Comparison of ENCODE assay signal across 3 fruit fly cellular contexts in genomic region chr3R:14474073-14474722, dm6.
TF ChIP-seq lines count a peak whose summit lies in the region.

No protein-coding gene starts in this region.

- TF ChIP-seq CTCF in whole organism, embryonic (GFP tag; optimal IDR thresholded peaks at IDR 0.05; lab: Kevin White, UChicago): no peak

TF ChIP-seq in whole organism, embryonic, 481 proteins besides CTCF, POLR2A, EP300 and RAD21:
- TF ChIP-seq CG15479 (GFP tag; optimal IDR thresholded peaks at IDR 0.05; lab: Kevin White, UChicago): peak; percentile 74
- TF ChIP-seq dimm (GFP tag; IDR thresholded peaks at IDR 0.05; lab: Robert Waterston, UW): no peak
- TF ChIP-seq Med (GFP tag; lab: Kevin White, UChicago): peak; percentile 75

TF ChIP-seq in whole organism, prepupa, 60 proteins besides CTCF, POLR2A, EP300 and RAD21:
- TF ChIP-seq CG1621 (tag; optimal IDR thresholded peaks at IDR 0.05; lab: Kevin White, UChicago) (no peak), Eip93F (GFP tag; optimal IDR thresholded peaks at IDR 0.05; lab: Kevin White, UChicago) (no peak), lz (GFP tag; optimal IDR thresholded peaks at IDR 0.05; lab: Kevin White, UChicago) (no peak), acj6 (GFP tag; optimal IDR thresholded peaks at IDR 0.05; lab: Kevin White, UChicago) (no peak), CG8119 (GFP tag; IDR thresholded peaks at IDR 0.05; lab: Robert Waterston, UW) (0 out of 3 replicates have a peak, but pooled peaks have one; percentile 12), CG10631 (GFP tag; optimal IDR thresholded peaks at IDR 0.05; lab: Kevin White, UChicago) (peak; percentile 8), CG15336 (GFP tag; IDR thresholded peaks at IDR 0.05; lab: Robert Waterston, UW) (no peak), Lpt (GFP tag; optimal IDR thresholded peaks at IDR 0.05; lab: Kevin White, UChicago) (no peak), ss (GFP tag; optimal IDR thresholded peaks at IDR 0.05; lab: Kevin White, UChicago) (no peak), CG16779 (tag; optimal IDR thresholded peaks at IDR 0.05; lab: Kevin White, UChicago) (no peak), Sox102F (GFP tag; optimal IDR thresholded peaks at IDR 0.05; lab: Kevin White, UChicago) (peak; percentile 16), dsx (GFP tag; optimal IDR thresholded peaks at IDR 0.05; lab: Kevin White, UChicago; ENCODE audit: poor library complexity, severe bottlenecking) (peak; percentile 7), Hr4 (GFP tag; optimal IDR thresholded peaks at IDR 0.05; lab: Kevin White, UChicago) (no peak), CG6854 (GFP tag; optimal IDR thresholded peaks at IDR 0.05; lab: Kevin White, UChicago) (no peak), CG3919 (GFP tag; optimal IDR thresholded peaks at IDR 0.05; lab: Kevin White, UChicago) (no peak), CG9139 (GFP tag; optimal IDR thresholded peaks at IDR 0.05; lab: Kevin White, UChicago) (no peak), Ets21C (GFP tag; optimal IDR thresholded peaks at IDR 0.05; lab: Kevin White, UChicago) (no peak), esn (GFP tag; optimal IDR thresholded peaks at IDR 0.05; lab: Kevin White, UChicago) (peak; percentile 18), CG32006 (GFP tag; optimal IDR thresholded peaks at IDR 0.05; lab: Kevin White, UChicago) (no peak), Eip75B (GFP tag; optimal IDR thresholded peaks at IDR 0.05; lab: Kevin White, UChicago) (no peak), CG11762 (GFP tag; optimal IDR thresholded peaks at IDR 0.05; lab: Kevin White, UChicago; ENCODE audit: insufficient read depth) (no peak), CG6792 (GFP tag; optimal IDR thresholded peaks at IDR 0.05; lab: Kevin White, UChicago) (no peak), vri (GFP tag; optimal IDR thresholded peaks at IDR 0.05; lab: Kevin White, UChicago) (no peak), spab (GFP tag; optimal IDR thresholded peaks at IDR 0.05; lab: Kevin White, UChicago) (no peak), Hr39 (GFP tag; optimal IDR thresholded peaks at IDR 0.05; lab: Kevin White, UChicago) (peak; percentile 3), pdm3 (GFP tag; optimal IDR thresholded peaks at IDR 0.05; lab: Kevin White, UChicago) (no peak), Smox (GFP tag; optimal IDR thresholded peaks at IDR 0.05; lab: Kevin White, UChicago) (no peak), Hr38 (GFP tag; optimal IDR thresholded peaks at IDR 0.05; lab: Kevin White, UChicago) (no peak), Eip78C (GFP tag; lab: Kevin White, UChicago) (peak; percentile 59), fd59A (GFP tag; optimal IDR thresholded peaks at IDR 0.05; lab: Kevin White, UChicago) (no peak), CG6163 (GFP tag; IDR thresholded peaks at IDR 0.05; lab: Robert Waterston, UW) (peak; percentile 27; the same call in 1 of the 3 replicates), Gug (GFP tag; IDR thresholded peaks at IDR 0.05; lab: Robert Waterston, UW) (no peak), svp (GFP tag; lab: Kevin White, UChicago) (peak; percentile 66), Sox14 (GFP tag; optimal IDR thresholded peaks at IDR 0.05; lab: Kevin White, UChicago) (no peak), achi (GFP tag; optimal IDR thresholded peaks at IDR 0.05; lab: Kevin White, UChicago) (peak; percentile 10), CG7368 (GFP tag; optimal IDR thresholded peaks at IDR 0.05; lab: Kevin White, UChicago) (no peak), salr (GFP tag; optimal IDR thresholded peaks at IDR 0.05; lab: Kevin White, UChicago) (no peak), eg (GFP tag; IDR thresholded peaks at IDR 0.05; lab: Robert Waterston, UW) (no peak), Ets96B (tag; optimal IDR thresholded peaks at IDR 0.05; lab: Kevin White, UChicago) (no peak), CG10669 (GFP tag; optimal IDR thresholded peaks at IDR 0.05; lab: Kevin White, UChicago) (peak; percentile 4), Met (GFP tag; optimal IDR thresholded peaks at IDR 0.05; lab: Kevin White, UChicago) (peak; percentile 26)

TF ChIP-seq in whole organism, pupa, 21 proteins besides CTCF, POLR2A, EP300 and RAD21:
- no peak for TF ChIP-seq CG32121 (GFP tag; IDR thresholded peaks at IDR 0.05; lab: Robert Waterston, UW)
- TF ChIP-seq CG15710 (tag; optimal IDR thresholded peaks at IDR 0.05; lab: Kevin White, UChicago): peak; percentile 6
- no peak for TF ChIP-seq CG8301 (tag; optimal IDR thresholded peaks at IDR 0.05; lab: Kevin White, UChicago)
- peak; percentile 89 for TF ChIP-seq EcR (GFP tag; optimal IDR thresholded peaks at IDR 0.05; lab: Kevin White, UChicago)
- TF ChIP-seq CG8159 (tag; optimal IDR thresholded peaks at IDR 0.05; lab: Kevin White, UChicago): no peak
- no peak for TF ChIP-seq CG9948 (tag; optimal IDR thresholded peaks at IDR 0.05; lab: Kevin White, UChicago)
- no peak for TF ChIP-seq CG10348 (GFP tag; IDR thresholded peaks at IDR 0.05; lab: Robert Waterston, UW)
- TF ChIP-seq fd96Ca (GFP tag; IDR thresholded peaks at IDR 0.05; lab: Robert Waterston, UW): no peak
- TF ChIP-seq CG34367 (tag; optimal IDR thresholded peaks at IDR 0.05; lab: Kevin White, UChicago): no peak

Comparison
In these comparisons a context has a peak if more than half of its experiments do, and no peak if none do; other contexts are left out.
1. Of the 7 proteins assayed by ChIP-seq in both whole organism, embryonic and whole organism, prepupa: peak only in whole organism, embryonic: none; only in whole organism, prepupa: Hr39 and Sox102F; in both: none; in neither: 5.